Worm (Caenorhabditis elegans) whole organism, dauer: ENCODE data around the gene zfp-2.

Experiments
- unc-62 ChIP-seq: sonication (generic microtip); optimal IDR thresholded peaks from 2 replicates; lab custom pipeline; 2017; ENCODE audit warnings: missing biosample characterization, missing genetic modification reagents, missing genetic modification characterization

The zfp-2 gene

ce11 chrII:9554925-9555553, 2.4 kb upstream of the zfp-2 start, which contains the start of gene F35H8.2:
TSS of gene F35H8.2 (plus strand) at chrII:9555503.
- no peak for TF ChIP-seq unc-62 (GFP tag; lab: Kevin White, UChicago)

DNA sequence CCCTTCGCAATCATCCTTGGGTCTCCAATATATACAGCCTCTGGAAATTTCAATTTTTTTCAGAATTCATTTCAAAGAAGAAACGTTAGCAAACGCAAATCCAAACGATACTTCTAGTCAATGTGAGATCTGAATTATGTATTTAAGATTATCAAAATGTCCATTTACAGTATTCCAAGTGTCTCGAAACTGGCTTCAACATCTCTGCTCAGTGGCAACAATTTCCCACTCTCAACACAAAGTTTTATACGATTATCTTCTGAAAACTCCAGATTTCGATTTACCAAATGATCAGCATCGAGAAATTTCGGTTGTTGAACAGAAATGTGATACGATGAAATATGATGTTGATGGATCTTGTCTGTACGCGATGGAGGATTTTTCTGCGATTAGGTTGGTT, 868 bp upstream of the zfp-2 start:
- TF ChIP-seq unc-62 (GFP tag; lab: Kevin White, UChicago), result no peak

- TF ChIP-seq unc-62 (GFP tag; lab: Kevin White, UChicago), result no peak
These were observed 1.5 kb downstream of the zfp-2 start for ce11 chrII:9558906-9559305.

- TF ChIP-seq unc-62 (GFP tag; lab: Kevin White, UChicago), result no peak
These were observed 2.5 kb downstream of the zfp-2 start, which contains the start of gene F35H8.4 for ce11 chrII:9559929-9560328. TSS of gene F35H8.4 (minus strand) at chrII:9560029.

DNA sequence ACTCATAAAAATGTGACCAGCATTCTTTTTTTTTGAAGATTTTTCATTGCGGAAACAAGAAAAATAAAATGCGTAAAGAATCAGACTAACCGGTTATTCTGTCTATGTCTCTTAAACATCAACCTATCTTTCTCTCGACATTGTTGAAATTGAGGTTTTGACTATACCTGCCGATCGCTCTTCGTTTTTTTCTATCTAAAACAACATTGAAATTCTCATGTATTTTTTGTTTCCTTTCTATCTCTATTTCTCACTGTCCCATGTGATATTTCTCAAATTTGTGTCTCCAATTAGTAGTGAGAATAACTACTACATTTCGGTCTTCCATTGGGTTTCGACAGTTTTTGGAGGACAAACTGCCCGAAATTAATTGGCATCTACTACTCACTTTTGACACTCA, 3.4 kb downstream of the zfp-2 start:
- no peak for TF ChIP-seq unc-62 (GFP tag; lab: Kevin White, UChicago)

ce11 chrII:9566045-9566444, 8.6 kb downstream of the zfp-2 start:
- TF ChIP-seq unc-62 (GFP tag; lab: Kevin White, UChicago), result no peak

ce11 chrII:9573412-9573811, 16.0 kb downstream of the zfp-2 start:
- no peak for TF ChIP-seq unc-62 (GFP tag; lab: Kevin White, UChicago)

- TF ChIP-seq unc-62 (GFP tag; lab: Kevin White, UChicago), result no peak
These were observed 17.0 kb downstream of the zfp-2 start for ce11 chrII:9574406-9574805.

DNA sequence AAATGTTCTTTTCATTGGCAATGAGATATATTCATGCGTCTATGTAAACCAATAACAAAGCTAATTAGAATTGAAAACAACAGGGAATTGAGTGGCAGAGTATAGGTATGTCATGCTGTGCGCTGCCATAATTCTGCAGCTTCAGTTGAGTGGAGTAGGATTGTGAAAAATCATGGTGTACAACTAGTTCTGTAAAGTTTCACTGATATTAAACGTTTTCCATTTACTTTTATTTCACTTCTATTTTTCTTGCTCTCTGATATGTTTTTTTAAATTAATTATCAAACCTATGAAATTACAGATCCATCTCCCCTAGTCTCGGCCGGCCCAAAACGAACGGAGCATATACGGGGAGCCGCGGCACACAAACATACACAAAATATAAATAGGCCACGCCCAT, 18.2 kb downstream of the zfp-2 start, which contains the start of gene exc-7:
TSS of gene exc-7 (plus strand) at position 301 of the 400 bp plus-strand sequence.
- no peak for TF ChIP-seq unc-62 (GFP tag; lab: Kevin White, UChicago)

DNA sequence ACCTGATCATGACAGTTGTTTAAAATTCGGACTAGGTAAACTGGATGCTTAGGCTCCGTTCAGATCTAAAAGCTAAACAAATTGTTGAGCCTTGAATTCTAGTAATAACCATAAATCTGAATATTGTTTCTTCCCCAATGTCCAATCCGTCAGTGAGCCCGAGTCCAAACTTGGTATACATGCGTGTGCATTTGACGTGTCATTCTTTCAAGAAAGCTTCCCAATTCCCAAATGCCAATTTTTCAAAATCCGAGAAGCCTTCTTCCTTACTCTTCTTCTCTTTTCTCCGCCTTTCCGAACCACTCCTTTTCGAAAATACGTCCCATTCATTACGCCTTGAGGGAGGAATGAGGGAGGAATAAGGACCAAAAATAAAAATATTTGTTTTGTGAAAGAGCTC, 19.3 kb downstream of the zfp-2 start:
- TF ChIP-seq unc-62 (GFP tag; lab: Kevin White, UChicago), result no peak

DNA sequence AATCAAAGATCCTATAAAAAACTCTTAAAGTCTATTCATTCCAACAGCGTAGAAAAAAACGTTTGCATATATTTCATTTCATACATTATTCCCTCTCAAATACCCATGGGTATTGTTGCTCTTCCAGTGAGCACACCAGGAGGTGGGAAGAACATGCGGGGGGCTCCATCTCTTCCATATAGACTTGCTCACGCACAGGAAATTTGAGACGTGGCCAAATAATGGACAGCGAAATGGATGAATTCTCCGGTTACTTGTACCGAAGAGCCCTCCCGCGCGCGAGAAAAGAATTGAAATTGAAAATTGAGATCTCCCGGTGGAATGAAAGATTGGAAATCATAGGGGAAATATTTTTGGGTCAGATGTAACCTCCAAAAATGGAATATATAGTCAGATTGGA, 20.2 kb downstream of the zfp-2 start:
- no peak for TF ChIP-seq unc-62 (GFP tag; lab: Kevin White, UChicago)

DNA sequence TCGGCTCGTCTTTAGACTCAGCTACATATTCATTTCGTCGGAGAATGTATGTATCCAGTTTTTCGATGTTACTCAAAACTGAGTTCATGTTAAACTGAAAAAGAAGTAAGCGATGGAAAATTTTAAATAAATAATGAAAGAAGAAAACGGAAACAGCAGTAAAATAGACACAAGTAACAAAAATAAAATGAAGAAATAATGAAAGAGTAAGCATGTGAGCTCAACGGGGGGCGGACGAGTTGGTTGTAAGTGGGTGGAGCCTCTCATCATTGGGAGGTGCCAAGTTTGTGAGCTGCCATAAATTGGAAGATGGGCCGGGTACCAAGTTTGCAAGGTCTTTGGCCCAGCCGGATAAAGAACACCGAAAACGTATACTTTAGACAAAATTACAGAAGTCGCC, 26.0 kb downstream of the zfp-2 start, which contains the start of gene wee-1.1:
TSS of gene wee-1.1 (minus strand) at position 101 of the 400 bp plus-strand sequence.
- no peak for TF ChIP-seq unc-62 (GFP tag; lab: Kevin White, UChicago)

DNA sequence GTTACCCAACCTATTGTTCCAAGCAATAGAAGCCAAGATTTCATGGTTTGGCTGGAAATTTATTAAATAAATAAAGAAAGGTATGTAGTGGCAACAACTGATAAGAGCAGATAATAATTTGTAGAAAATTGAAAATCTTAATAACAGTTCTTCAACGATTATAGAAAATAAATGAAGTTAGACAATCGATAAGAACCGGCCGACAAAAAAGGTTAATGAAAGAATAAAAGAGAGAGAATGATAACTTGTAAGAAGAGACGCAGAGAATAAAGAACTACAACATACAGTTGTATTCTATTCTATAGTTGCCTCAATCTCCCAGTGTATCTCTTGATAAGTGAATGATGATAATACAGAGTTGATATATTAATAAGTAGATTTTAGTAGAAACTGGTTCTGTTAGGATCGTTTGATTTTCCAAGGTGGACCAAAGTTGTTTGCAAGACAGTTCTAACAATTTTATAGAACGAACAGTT, 29.3 kb downstream of the zfp-2 start, which contains the start of gene ugt-58:
TSS of gene ugt-58 (minus strand) at position 51 of the 476 bp plus-strand sequence.
- TF ChIP-seq unc-62 (GFP tag; lab: Kevin White, UChicago), result no peak

DNA sequence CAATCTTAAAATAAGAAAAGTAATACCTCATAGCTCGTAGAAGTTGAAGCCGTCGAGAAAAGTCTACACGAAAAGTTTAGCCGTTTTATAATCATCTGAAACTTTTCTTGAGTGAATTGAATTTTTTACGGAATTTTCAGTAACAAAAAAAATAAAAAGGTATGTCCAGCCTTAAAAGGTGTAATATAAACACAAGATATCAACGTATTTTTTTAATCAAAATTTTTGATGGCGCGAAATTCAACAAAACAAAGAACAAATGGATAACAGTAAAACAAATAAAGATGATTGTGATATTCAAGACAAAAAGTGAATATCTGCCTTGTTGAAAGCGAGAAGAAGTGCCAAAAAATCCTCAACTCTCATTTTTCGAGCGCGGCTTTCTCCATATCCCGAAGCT, 32.2 kb downstream of the zfp-2 start, which contains the start of gene eral-1:
TSS of gene eral-1 (minus strand) at position 101 of the 400 bp plus-strand sequence.
- no peak for TF ChIP-seq unc-62 (GFP tag; lab: Kevin White, UChicago)

DNA sequence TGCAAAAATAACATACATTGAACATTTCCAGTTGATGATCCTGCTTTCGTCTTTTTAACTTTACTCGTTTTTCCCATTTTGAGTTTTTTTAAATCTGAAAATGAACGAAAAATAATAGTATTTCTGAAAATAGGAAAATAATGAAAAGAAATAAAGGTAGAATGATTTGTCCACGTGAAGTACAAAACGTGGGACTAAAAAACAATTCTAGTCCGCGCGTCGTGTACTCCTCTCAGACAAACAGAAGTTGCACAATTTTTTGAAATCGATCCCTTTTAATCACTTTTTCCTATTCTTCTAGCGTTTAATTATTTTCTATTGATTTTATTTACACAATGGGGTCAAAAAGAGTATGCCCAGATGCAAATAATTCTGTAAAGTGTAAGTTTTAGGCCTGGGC, 33.6 kb downstream of the zfp-2 start, which contains the start of the genes E02H1.1 and tag-124:
TSS of gene E02H1.1 (minus strand) at position 94 of the 400 bp plus-strand sequence.
TSS of gene tag-124 (plus strand) at position 222 of the 400 bp plus-strand sequence.
- no peak for TF ChIP-seq unc-62 (GFP tag; lab: Kevin White, UChicago)

DNA sequence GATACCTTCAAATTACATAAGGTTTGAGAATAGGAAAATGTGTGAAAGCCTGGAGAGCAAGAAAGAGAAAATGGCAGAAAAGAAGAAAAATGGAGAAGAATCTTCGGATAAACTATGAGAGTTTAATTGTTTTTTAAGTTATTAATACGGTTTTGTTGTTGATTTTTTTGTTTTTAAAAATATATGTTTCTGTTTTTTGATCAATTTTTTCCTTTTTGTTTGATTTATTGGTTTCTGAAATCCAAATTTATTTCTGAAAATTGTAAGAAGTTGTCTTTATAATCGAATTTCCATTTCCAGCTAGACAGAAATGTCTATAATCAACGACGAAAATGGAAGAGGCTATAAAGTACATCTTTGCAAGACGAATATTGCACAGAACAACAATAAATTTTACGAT, 35.3 kb downstream of the zfp-2 start, which contains the start of gene parp-2:
TSS of gene parp-2 (plus strand) at position 301 of the 400 bp plus-strand sequence.
- no peak for TF ChIP-seq unc-62 (GFP tag; lab: Kevin White, UChicago)

DNA sequence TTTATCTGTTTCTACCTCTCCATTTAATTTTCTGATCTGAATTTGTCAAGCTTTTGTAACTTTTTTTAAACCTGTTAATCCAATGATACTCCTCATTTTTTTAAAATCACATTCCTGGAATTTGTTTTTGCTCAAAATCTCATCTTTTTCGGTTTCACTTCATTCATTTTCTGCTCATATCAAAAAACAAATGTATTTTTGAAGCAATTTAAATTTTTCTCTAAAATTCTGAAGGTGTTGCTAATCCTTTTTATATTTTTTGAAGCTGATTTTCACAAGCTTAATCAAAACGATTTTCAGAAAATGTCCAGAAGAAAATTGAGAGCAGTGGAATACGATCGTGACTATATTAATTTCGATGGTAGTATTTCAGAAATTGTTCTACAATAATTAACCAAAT, 37.5 kb downstream of the zfp-2 start, which contains the start of gene E02H1.5:
TSS of gene E02H1.5 (plus strand) at position 301 of the 400 bp plus-strand sequence.
- no peak for TF ChIP-seq unc-62 (GFP tag; lab: Kevin White, UChicago)
